Worm (Caenorhabditis elegans) whole organism, midembryonic: Measurements from ENCODE around the gene sup-36.

ENCODE experiments used
- flt-1 ChIP-seq: fragments of 200-800 bp; sonication (Bioruptor generic); IDR thresholded peaks from 2 replicates; pipeline ENCODE4 v1.3.6; 2022; ENCODE audit warnings: missing genetic modification characterization, missing compliant biosample characterization
- klf-2 ChIP-seq: fragments of 200-800 bp; sonication (Bioruptor generic); conservative IDR thresholded peaks from 2 replicates; pipeline ENCODE4 v1.3.6; 2022; ENCODE audit warnings: missing genetic modification reagents, missing genetic modification characterization, missing compliant biosample characterization
- ztf-29 ChIP-seq: fragments of 200-800 bp; sonication (Bioruptor generic); IDR thresholded peaks from 2 replicates; pipeline ENCODE4 v1.3.6; 2022; ENCODE audit warnings: missing genetic modification reagents, missing genetic modification characterization, missing compliant biosample characterization

ce11 chrIV:6648625-6649024, 47.2 kb downstream of the sup-36 start:
- no peak for TF ChIP-seq klf-2
- TF ChIP-seq ztf-29, result no peak
- TF ChIP-seq flt-1 (GFP tag; lab: Robert Waterston, UW), result 0 out of 2 replicates have a peak, but pooled peaks have one; percentile 37
